Fruit fly (Drosophila melanogaster) whole organism, adult: ENCODE results near the gene Acp29AB.

ENCODE experiments used
- CG12768 ChIP-seq: fragments of 200-800 bp; sonication (Bioruptor generic); optimal IDR thresholded peaks from 2 replicates; lab custom pipeline; 2017; ENCODE audit warnings: missing biosample characterization, missing genetic modification characterization, mild to moderate bottlenecking, moderate library complexity, missing genetic modification reagents
- CG14711 ChIP-seq: fragments of 200-800 bp; sonication (Bioruptor generic); optimal IDR thresholded peaks from 2 replicates; lab custom pipeline; 2018; ENCODE audit warnings: missing biosample characterization, mild to moderate bottlenecking, missing genetic modification characterization, moderate library complexity
- CG7045 ChIP-seq: fragments of 200-800 bp; sonication (Bioruptor generic); optimal IDR thresholded peaks from 2 replicates; lab custom pipeline; 2017; ENCODE audit warnings: missing biosample characterization, mild to moderate bottlenecking, missing genetic modification characterization
- Clk ChIP-seq: fragments of 200-800 bp; sonication (Bioruptor generic); optimal IDR thresholded peaks from 2 replicates; lab custom pipeline; 2017; ENCODE audit warnings: missing biosample characterization, missing genetic modification characterization
- pad ChIP-seq: fragments of 200-800 bp; sonication (Bioruptor generic); optimal IDR thresholded peaks from 3 replicates; lab custom pipeline; 2017; ENCODE audit warnings: missing biosample characterization, missing genetic modification characterization, mild to moderate bottlenecking, moderate library complexity, missing genetic modification reagents

- TF ChIP-seq CG12768 (no peak), pad (GFP tag; lab: Kevin White, UChicago) (no peak), Clk (GFP tag; lab: Kevin White, UChicago) (no peak), CG7045 (GFP tag; lab: Kevin White, UChicago) (no peak), CG14711 (no peak)
These were observed 28.7 kb upstream of the Acp29AB start for dm6 chr2L:8421717-8422116.
